Fruit fly (Drosophila melanogaster): Measurements from ENCODE around the gene MsrA.

DNA sequence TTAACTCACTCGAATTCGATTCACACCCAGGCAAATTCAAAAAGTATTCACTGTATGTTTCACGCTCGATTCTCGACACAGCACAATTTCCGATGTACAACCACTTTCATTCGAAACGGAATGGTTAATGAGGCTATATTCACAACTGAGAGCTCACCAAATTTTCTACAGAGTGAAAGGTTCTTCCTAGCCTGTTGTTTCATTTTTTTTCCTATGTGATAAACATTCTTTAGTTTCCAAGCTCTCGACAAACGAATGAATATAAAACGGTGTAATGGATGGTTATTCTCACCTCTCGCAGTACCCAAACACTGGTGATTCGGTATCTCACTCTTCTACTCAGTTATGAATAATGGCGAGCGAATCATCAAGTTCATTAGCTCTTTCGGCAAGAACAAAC, 36.8 kb upstream of the MsrA start, which contains the start of gene cocoon:
- no peak for TF ChIP-seq CG33017 (tag; optimal IDR thresholded peaks at IDR 0.05)
- no peak for TF ChIP-seq kay (GFP tag; ENCODE audit: borderline replicate concordance)
